Fruit fly (Drosophila melanogaster) whole organism, embryonic: ENCODE data around the gene r2d2.

Experiments used
- CG11696 ChIP-seq: fragments of 200-800 bp; sonication (Bioruptor generic); IDR thresholded peaks from 2 replicates; pipeline ENCODE4 v1.3.6; 2022; ENCODE audit warnings: missing biosample characterization, missing genetic modification characterization
- CG1647 ChIP-seq: fragments of 200-800 bp; sonication (Bioruptor generic); optimal IDR thresholded peaks from 3 replicates; lab custom pipeline; 2016; ENCODE audit warnings: missing biosample characterization, missing genetic modification characterization
- CG4617 ChIP-seq: fragments of 200-800 bp; sonication (Bioruptor generic); optimal IDR thresholded peaks from 3 replicates; lab custom pipeline; 2016; ENCODE audit warnings: missing biosample characterization, missing genetic modification characterization, borderline replicate concordance
- CG4730 ChIP-seq: fragments of 200-800 bp; sonication (Bioruptor generic); IDR thresholded peaks from 2 replicates; pipeline ENCODE4 v1.3.6; 2022; ENCODE audit warnings: missing biosample characterization, missing genetic modification characterization
- CG6683 ChIP-seq: fragments of 200-800 bp; sonication (Bioruptor generic); optimal IDR thresholded peaks from 2 replicates; lab custom pipeline; 2017; ENCODE audit warnings: missing biosample characterization, mild to moderate bottlenecking, missing genetic modification characterization, missing genetic modification reagents
- H15 ChIP-seq: fragments of 200-800 bp; sonication (Bioruptor generic); IDR thresholded peaks from 3 replicates; pipeline ENCODE4 v1.3.6; 2022; ENCODE audit warnings: missing biosample characterization, missing genetic modification characterization
- MESR4 ChIP-seq: fragments of 200-800 bp; sonication (Bioruptor generic); optimal IDR thresholded peaks from 2 replicates; lab custom pipeline; 2018; ENCODE audit warnings: missing biosample characterization, mild to moderate bottlenecking, missing genetic modification characterization, moderate library complexity
- NK7.1 ChIP-seq: fragments of 200-800 bp; sonication (Bioruptor generic); optimal IDR thresholded peaks from 3 replicates; lab custom pipeline; 2016; ENCODE audit warnings: missing biosample characterization, missing genetic modification characterization
- NfI ChIP-seq: fragments of 200-800 bp; sonication (Bioruptor generic); optimal IDR thresholded peaks from 3 replicates; lab custom pipeline; 2018; ENCODE audit warnings: missing biosample characterization, mild to moderate bottlenecking, missing genetic modification characterization, moderate library complexity
- Vsx1 ChIP-seq: fragments of 200-800 bp; sonication (Bioruptor generic); optimal IDR thresholded peaks from 2 replicates; lab custom pipeline; 2017; ENCODE audit warnings: missing biosample characterization, mild to moderate bottlenecking, missing genetic modification characterization, missing genetic modification reagents
- gro ChIP-seq: fragments of 200-800 bp; sonication (Bioruptor generic); optimal IDR thresholded peaks from 2 replicates; lab custom pipeline; 2016; ENCODE audit warnings: missing biosample characterization, missing genetic modification characterization
- maf-S ChIP-seq: fragments of 200-800 bp; sonication (Bioruptor generic); optimal IDR thresholded peaks from 2 replicates; lab custom pipeline; 2016; ENCODE audit warnings: missing biosample characterization, missing genetic modification characterization
- tx ChIP-seq: fragments of 200-800 bp; sonication (Bioruptor generic); optimal IDR thresholded peaks from 2 replicates; lab custom pipeline; 2016; ENCODE audit warnings: missing biosample characterization, missing genetic modification characterization

- TF ChIP-seq CG4730 (GFP tag; lab: Robert Waterston, UW) (no peak), CG1647 (GFP tag; lab: Kevin White, UChicago) (no peak), MESR4 (GFP tag; lab: Kevin White, UChicago) (no peak), CG6683 (GFP tag; lab: Kevin White, UChicago) (no peak), tx (no peak), NfI (GFP tag; lab: Kevin White, UChicago) (no peak), CG4617 (GFP tag; lab: Kevin White, UChicago) (no peak), NK7.1 (no peak), CG11696 (GFP tag; lab: Robert Waterston, UW) (no peak), maf-S (GFP tag; lab: Kevin White, UChicago) (no peak), gro (GFP tag; lab: Kevin White, UChicago) (no peak), H15 (GFP tag; lab: Robert Waterston, UW) (no peak), Vsx1 (GFP tag; lab: Kevin White, UChicago) (no peak)
Measured at dm6 chr2L:7849472-7849871, 49.5 kb downstream of the r2d2 start.
